Fruit fly (Drosophila melanogaster) whole organism, embryonic: Measurements from ENCODE around the gene aru.

Source experiments
- Ada2b ChIP-seq: fragments of 200-800 bp; sonication (Bioruptor generic); IDR thresholded peaks from 2 replicates; pipeline ENCODE4 v1.3.6; 2022; ENCODE audit warnings: missing biosample characterization, missing genetic modification characterization
- BEAF-32 ChIP-seq: fragments of 200-800 bp; sonication (Bioruptor generic); optimal IDR thresholded peaks from 3 replicates; lab custom pipeline; 2017; ENCODE audit warnings: missing biosample characterization, missing genetic modification characterization, mild to moderate bottlenecking, moderate library complexity, missing genetic modification reagents
- Bgb ChIP-seq: fragments of 200-800 bp; sonication (Bioruptor generic); IDR thresholded peaks from 2 replicates; pipeline ENCODE4 v1.3.6; 2022; ENCODE audit warnings: missing biosample characterization, missing genetic modification characterization; ENCODE audit not compliant: partially characterized antibody
- C15 ChIP-seq: fragments of 200-800 bp; sonication (Bioruptor generic); IDR thresholded peaks from 3 replicates; pipeline ENCODE4 v1.3.6; 2022; ENCODE audit warnings: missing biosample characterization, missing genetic modification characterization
- CG10209 ChIP-seq: fragments of 200-800 bp; sonication (Bioruptor generic); optimal IDR thresholded peaks from 3 replicates; lab custom pipeline; 2017; ENCODE audit warnings: missing biosample characterization, mild to moderate bottlenecking, missing genetic modification characterization, missing genetic modification reagents
- CG10565 ChIP-seq: fragments of 200-800 bp; sonication (Bioruptor generic); optimal IDR thresholded peaks from 3 replicates; lab custom pipeline; 2016; ENCODE audit warnings: missing biosample characterization, mild to moderate bottlenecking, missing genetic modification characterization
- CG10979 ChIP-seq: fragments of 200-800 bp; sonication (Bioruptor generic); optimal IDR thresholded peaks from 2 replicates; lab custom pipeline; 2018; ENCODE audit warnings: missing biosample characterization, mild to moderate bottlenecking, missing genetic modification characterization, moderate library complexity
- CG11560 ChIP-seq: fragments of 200-800 bp; sonication (Bioruptor generic); IDR thresholded peaks from 3 replicates; pipeline ENCODE4 v1.3.6; 2022; ENCODE audit warnings: missing biosample characterization, missing genetic modification characterization
- CG11696 ChIP-seq: fragments of 200-800 bp; sonication (Bioruptor generic); IDR thresholded peaks from 2 replicates; pipeline ENCODE4 v1.3.6; 2022; ENCODE audit warnings: missing biosample characterization, missing genetic modification characterization
- CG14441 ChIP-seq: fragments of 200-800 bp; sonication (Bioruptor generic); IDR thresholded peaks from 2 replicates; pipeline ENCODE4 v1.3.6; 2022; ENCODE audit warnings: missing biosample characterization, missing genetic modification characterization
- CG16863 ChIP-seq: fragments of 200-800 bp; sonication (Bioruptor generic); optimal IDR thresholded peaks from 3 replicates; lab custom pipeline; 2016; ENCODE audit warnings: missing biosample characterization, missing genetic modification characterization
- CG2875 ChIP-seq: fragments of 200-800 bp; sonication (Bioruptor generic); optimal IDR thresholded peaks from 2 replicates; lab custom pipeline; 2017; ENCODE audit warnings: missing biosample characterization, mild to moderate bottlenecking, missing genetic modification characterization, missing genetic modification reagents
- CG31441 ChIP-seq: fragments of 200-800 bp; sonication (Bioruptor generic); IDR thresholded peaks from 2 replicates; pipeline ENCODE4 v1.3.6; 2022; ENCODE audit warnings: missing biosample characterization, missing genetic modification characterization
- CG32532 ChIP-seq: fragments of 200-800 bp; sonication (Bioruptor generic); IDR thresholded peaks from 2 replicates; pipeline ENCODE4 v1.3.6; 2022; ENCODE audit warnings: missing biosample characterization, missing genetic modification characterization
- CG33213 ChIP-seq: fragments of 200-800 bp; sonication (Bioruptor generic); optimal IDR thresholded peaks from 3 replicates; lab custom pipeline; 2016; ENCODE audit warnings: missing biosample characterization, missing genetic modification characterization
- CG43689 ChIP-seq: fragments of 200-800 bp; sonication (Bioruptor generic); IDR thresholded peaks from 2 replicates; pipeline ENCODE4 v1.3.6; 2022; ENCODE audit warnings: missing biosample characterization, missing genetic modification characterization
- CG6272 ChIP-seq: fragments of 200-800 bp; sonication (Bioruptor generic); IDR thresholded peaks from 2 replicates; pipeline ENCODE4 v1.3.6; 2022; ENCODE audit warnings: missing biosample characterization, missing genetic modification characterization
- CG8924 ChIP-seq: fragments of 200-800 bp; optimal IDR thresholded peaks from 3 replicates; lab custom pipeline; 2019; ENCODE audit warnings: missing biosample characterization, mild to moderate bottlenecking, missing genetic modification characterization, moderate library complexity
- D ChIP-seq, 2 experiments: fragments of 200-800 bp in 1 of 2; fragments of >200 bp in 1 of 2; sonication (Bioruptor generic) in 1 of 2; optimal IDR thresholded peaks; 2 replicates in 1 of 2; 3 replicates in 1 of 2; lab custom pipeline; 2017; ENCODE audit warnings: mild to moderate bottlenecking in 1 of 2, missing biosample characterization in 1 of 2, missing genetic modification characterization in 1 of 2, missing genetic modification reagents in 1 of 2
- D19B ChIP-seq: fragments of 200-800 bp; sonication (Bioruptor generic); optimal IDR thresholded peaks from 2 replicates; lab custom pipeline; 2017; ENCODE audit warnings: missing biosample characterization, mild to moderate bottlenecking, missing genetic modification characterization
- Dip2 ChIP-seq: fragments of 200-800 bp; sonication (Bioruptor generic); IDR thresholded peaks from 2 replicates; pipeline ENCODE4 v1.3.6; 2022; ENCODE audit warnings: missing biosample characterization, missing genetic modification characterization
- Dip3 ChIP-seq: fragments of 200-800 bp; sonication (Bioruptor generic); optimal IDR thresholded peaks from 3 replicates; lab custom pipeline; 2016; ENCODE audit warnings: missing biosample characterization, missing genetic modification characterization
- Med ChIP-seq: fragments of 200-800 bp; sonication (Bioruptor generic); peaks from one replicate; lab custom pipeline; 2016; ENCODE audit warnings: missing biosample characterization, missing genetic modification characterization, mild to moderate bottlenecking, inconsistent platforms, moderate library complexity
- Oli ChIP-seq: fragments of 200-800 bp; sonication (Bioruptor generic); optimal IDR thresholded peaks from 2 replicates; lab custom pipeline; 2018; ENCODE audit warnings: missing biosample characterization, mild to moderate bottlenecking, missing genetic modification characterization, moderate library complexity
- Tbp ChIP-seq: fragments of >200 bp; optimal IDR thresholded peaks from 2 replicates; lab custom pipeline; 2018; ENCODE audit warnings: missing biosample characterization, missing genetic modification characterization
- ash1 ChIP-seq: fragments of 200-800 bp; sonication (Bioruptor generic); optimal IDR thresholded peaks from 2 replicates; lab custom pipeline; 2018; ENCODE audit warnings: missing biosample characterization, mild to moderate bottlenecking, missing genetic modification characterization
- az2 ChIP-seq: fragments of 200-800 bp; sonication (Bioruptor generic); optimal IDR thresholded peaks from 3 replicates; lab custom pipeline; 2016; ENCODE audit warnings: missing biosample characterization, missing genetic modification characterization
- cg ChIP-seq: fragments of 200-800 bp; sonication (Bioruptor generic); optimal IDR thresholded peaks from 3 replicates; lab custom pipeline; 2019; ENCODE audit warnings: missing biosample characterization, mild to moderate bottlenecking, missing genetic modification characterization, moderate library complexity
- crp ChIP-seq, 2 experiments: fragments of 200-800 bp; sonication (Bioruptor generic); optimal IDR thresholded peaks; 2 replicates in 1 of 2; 3 replicates in 1 of 2; lab custom pipeline; 2017; ENCODE audit warnings: missing biosample characterization in 2 of 2, missing genetic modification characterization in 2 of 2, mild to moderate bottlenecking in 1 of 2, moderate library complexity in 1 of 2
- dimm ChIP-seq: fragments of 200-800 bp; sonication (Bioruptor generic); IDR thresholded peaks from 2 replicates; pipeline ENCODE4 v1.3.6; 2022; ENCODE audit warnings: missing biosample characterization, missing genetic modification characterization
- dmrt99B ChIP-seq: fragments of 200-800 bp; sonication (Bioruptor generic); optimal IDR thresholded peaks from 2 replicates; lab custom pipeline; 2018; ENCODE audit warnings: missing biosample characterization, mild to moderate bottlenecking, missing genetic modification characterization, moderate library complexity
- emc ChIP-seq: fragments of 200-800 bp; sonication (Bioruptor generic); optimal IDR thresholded peaks from 2 replicates; lab custom pipeline; 2016; ENCODE audit warnings: missing biosample characterization, missing genetic modification characterization
- ems ChIP-seq: fragments of 200-800 bp; sonication (Bioruptor generic); optimal IDR thresholded peaks from 3 replicates; lab custom pipeline; 2016; ENCODE audit warnings: missing biosample characterization, missing genetic modification characterization
- h ChIP-seq: fragments of >200 bp; optimal IDR thresholded peaks from 2 replicates; lab custom pipeline; 2017
- hkb ChIP-seq, 2 experiments: fragments of 200-800 bp in 1 of 2; fragments of >200 bp in 1 of 2; sonication (Bioruptor generic) in 1 of 2; IDR thresholded peaks in 1 of 2; optimal IDR thresholded peaks in 1 of 2; 2 replicates each; pipeline versions ENCODE4 v1.3.6 to Lab custom; 2017 to 2022; ENCODE audit warnings: missing biosample characterization in 1 of 2, missing genetic modification characterization in 1 of 2
- kay ChIP-seq: fragments of 200-800 bp; sonication (Bioruptor generic); optimal IDR thresholded peaks from 2 replicates; lab custom pipeline; 2016; ENCODE audit warnings: missing biosample characterization, missing genetic modification characterization
- lbe ChIP-seq: fragments of 200-800 bp; sonication (Bioruptor generic); optimal IDR thresholded peaks from 2 replicates; lab custom pipeline; 2016; ENCODE audit warnings: missing biosample characterization, mild to moderate bottlenecking, missing genetic modification characterization
- lmd ChIP-seq: fragments of 200-800 bp; sonication (Bioruptor generic); IDR thresholded peaks from 2 replicates; pipeline ENCODE4 v1.3.6; 2022; ENCODE audit warnings: missing biosample characterization, missing genetic modification characterization
- nau ChIP-seq: fragments of 200-800 bp; sonication (Bioruptor generic); optimal IDR thresholded peaks from 3 replicates; lab custom pipeline; 2017; ENCODE audit warnings: missing biosample characterization, mild to moderate bottlenecking, missing genetic modification characterization, missing genetic modification reagents
- pb ChIP-seq: fragments of 200-800 bp; sonication (Bioruptor generic); optimal IDR thresholded peaks from 3 replicates; lab custom pipeline; 2016; ENCODE audit warnings: missing biosample characterization, missing genetic modification characterization
- pfk ChIP-seq: fragments of 200-800 bp; sonication (Bioruptor generic); optimal IDR thresholded peaks from 2 replicates; lab custom pipeline; 2018; ENCODE audit warnings: missing biosample characterization, mild to moderate bottlenecking, missing genetic modification characterization, moderate library complexity
- pnt ChIP-seq: fragments of 200-800 bp; sonication (Bioruptor generic); optimal IDR thresholded peaks from 3 replicates; lab custom pipeline; 2016; ENCODE audit warnings: missing biosample characterization, missing genetic modification characterization
- row ChIP-seq: fragments of 200-800 bp; sonication (Bioruptor generic); IDR thresholded peaks from 3 replicates; pipeline ENCODE4 v1.3.6; 2022; ENCODE audit warnings: missing biosample characterization, missing genetic modification characterization
- scrt ChIP-seq: fragments of 200-800 bp; sonication (Bioruptor generic); optimal IDR thresholded peaks from 2 replicates; lab custom pipeline; 2018; ENCODE audit warnings: missing biosample characterization, mild to moderate bottlenecking, missing genetic modification characterization, moderate library complexity
- slbo ChIP-seq: fragments of 200-800 bp; sonication (Bioruptor generic); IDR thresholded peaks from 2 replicates; pipeline ENCODE4 v1.3.6; 2022; ENCODE audit warnings: missing biosample characterization, missing genetic modification characterization
- slou ChIP-seq: fragments of 200-800 bp; sonication (Bioruptor generic); optimal IDR thresholded peaks from 3 replicates; lab custom pipeline; 2016; ENCODE audit warnings: missing biosample characterization, missing genetic modification characterization
- tgo ChIP-seq: fragments of 200-800 bp; sonication (Bioruptor generic); IDR thresholded peaks from 3 replicates; pipeline ENCODE4 v1.3.6; 2022; ENCODE audit warnings: missing biosample characterization, missing genetic modification characterization
- trh ChIP-seq: fragments of 200-800 bp; sonication (Bioruptor generic); optimal IDR thresholded peaks from 2 replicates; lab custom pipeline; 2016; ENCODE audit warnings: missing biosample characterization, missing genetic modification characterization
- yki ChIP-seq: fragments of >200 bp; optimal IDR thresholded peaks from 3 replicates; lab custom pipeline; 2018
- z ChIP-seq: fragments of 200-800 bp; sonication (Bioruptor generic); IDR thresholded peaks from 3 replicates; pipeline ENCODE4 v1.3.6; 2022; ENCODE audit warnings: missing biosample characterization, missing genetic modification characterization

Gene aru

DNA sequence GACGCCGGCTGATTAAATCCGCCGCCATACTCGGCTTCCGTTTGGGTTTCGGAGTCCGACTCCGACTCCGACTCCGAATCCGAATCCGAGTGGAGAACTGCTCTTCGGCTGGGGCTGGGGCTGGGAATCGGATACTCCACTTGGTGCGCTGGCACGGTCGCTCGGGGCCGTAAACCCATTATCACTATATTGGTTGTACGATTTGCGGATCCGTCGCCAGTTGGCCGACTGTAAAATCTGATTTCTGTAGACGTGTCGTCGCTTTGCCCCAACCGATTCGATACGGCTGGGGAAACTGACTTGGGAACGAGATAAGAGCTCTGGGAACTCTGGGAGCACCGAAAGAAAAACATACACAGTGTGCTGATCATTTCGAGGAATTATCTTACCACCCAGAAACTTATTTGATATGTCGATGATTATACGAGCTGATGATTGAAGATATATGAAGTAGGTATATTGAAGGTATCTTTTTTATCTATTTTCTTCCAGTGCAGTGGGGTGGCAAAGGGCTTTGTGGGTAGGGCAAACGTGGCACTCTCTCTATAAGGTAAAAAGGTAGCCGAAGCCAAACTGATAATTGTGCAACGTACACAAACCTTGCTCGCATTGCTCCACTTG lies 10.1 kb downstream of the aru start (continued):
- TF ChIP-seq dmrt99B: peak; percentile 67
- TF ChIP-seq nau (GFP tag; lab: Kevin White, UChicago): no peak
- no peak for TF ChIP-seq BEAF-32 (GFP tag; lab: Kevin White, UChicago)
- no peak for TF ChIP-seq D (optimal IDR thresholded peaks at IDR 0.05; lab: Kevin White, UChicago)
- peak; percentile 41 for TF ChIP-seq D (GFP tag; optimal IDR thresholded peaks at IDR 0.05; lab: Kevin White, UChicago)
- no peak for TF ChIP-seq Dip2 (GFP tag; lab: Robert Waterston, UW)
- no peak for TF ChIP-seq C15 (GFP tag; lab: Robert Waterston, UW)
- peak; percentile 67 for TF ChIP-seq CG14441 (GFP tag; lab: Robert Waterston, UW)
- no peak for TF ChIP-seq hkb (optimal IDR thresholded peaks at IDR 0.05; lab: Kevin White, UChicago)
- peak; percentile 75 for TF ChIP-seq hkb (GFP tag; IDR thresholded peaks at IDR 0.05; lab: Robert Waterston, UW)
- no peak for TF ChIP-seq emc (GFP tag; lab: Kevin White, UChicago)
- peak; percentile 36 for TF ChIP-seq az2 (GFP tag; lab: Kevin White, UChicago)
- TF ChIP-seq cg (GFP tag; lab: Kevin White, UChicago): no peak
- TF ChIP-seq CG8924: peak; percentile 73
- peak; percentile 11 for TF ChIP-seq Dip3 (GFP tag; lab: Kevin White, UChicago)
- peak; percentile 25 for TF ChIP-seq CG2875
- no peak for TF ChIP-seq D19B
- no peak for TF ChIP-seq lbe
- TF ChIP-seq z (GFP tag; lab: Robert Waterston, UW): no peak
- no peak for TF ChIP-seq CG11560 (tag; lab: Robert Waterston, UW)
- TF ChIP-seq dimm (GFP tag; lab: Robert Waterston, UW): 0 out of 2 replicates have a peak, but pooled peaks have one; percentile 11
- TF ChIP-seq slbo (GFP tag; lab: Robert Waterston, UW): peak; percentile 70
- TF ChIP-seq CG10565 (GFP tag; lab: Kevin White, UChicago): no peak
- no peak for TF ChIP-seq pb (GFP tag; lab: Kevin White, UChicago)
- TF ChIP-seq row (GFP tag; lab: Robert Waterston, UW): peak; percentile 86
- peak; percentile 44 for TF ChIP-seq lmd (GFP tag; lab: Robert Waterston, UW)
- peak; percentile 55 for TF ChIP-seq pnt (GFP tag; lab: Kevin White, UChicago)
- TF ChIP-seq scrt (GFP tag; lab: Kevin White, UChicago): no peak
- no peak for TF ChIP-seq CG11696 (GFP tag; lab: Robert Waterston, UW)
- peak; percentile 48 for TF ChIP-seq Oli (tag; lab: Kevin White, UChicago)
- no peak for TF ChIP-seq Bgb (GFP tag; lab: Robert Waterston, UW)
- peak; percentile 62 for TF ChIP-seq tgo
- no peak for TF ChIP-seq pfk (GFP tag; lab: Kevin White, UChicago)
- TF ChIP-seq Tbp: no peak
- TF ChIP-seq trh (GFP tag; lab: Kevin White, UChicago): no peak
- TF ChIP-seq ash1: no peak
- no peak for TF ChIP-seq CG43689 (GFP tag; lab: Robert Waterston, UW)
- TF ChIP-seq CG10209 (GFP tag; lab: Kevin White, UChicago): peak; percentile 47
- peak; percentile 15 for TF ChIP-seq ems (GFP tag; lab: Kevin White, UChicago)
- TF ChIP-seq CG33213: peak; percentile 4
- no peak for TF ChIP-seq crp (GFP tag; optimal IDR thresholded peaks at IDR 0.05; lab: Kevin White, UChicago)
- TF ChIP-seq CG16863: peak; percentile 43
- 0 out of 2 replicates have a peak, but pooled peaks have one; percentile 23 for TF ChIP-seq CG6272 (GFP tag; lab: Robert Waterston, UW)
- TF ChIP-seq CG10979 (tag; lab: Kevin White, UChicago): peak; percentile 58
- TF ChIP-seq Ada2b: no peak
- peak; percentile 80 for TF ChIP-seq Med (GFP tag; lab: Kevin White, UChicago)
- TF ChIP-seq slou: no peak
- TF ChIP-seq kay (GFP tag; lab: Kevin White, UChicago): peak; percentile 13
- no peak for TF ChIP-seq yki
- TF ChIP-seq CG32532 (GFP tag; lab: Robert Waterston, UW): peak; percentile 13; the same call in 1 of the 2 replicates
- TF ChIP-seq CG31441 (GFP tag; lab: Robert Waterston, UW): peak; percentile 38; the same call in 1 of the 2 replicates
- TF ChIP-seq h (lab: Kevin White, UChicago): no peak
